Fruit fly (Drosophila melanogaster): Measurements from ENCODE around the gene CG43965.

The CG43965 gene

dm6 chr3L:8683773-8684172 lies 41.8 kb downstream of the CG43965 start (continued):
- TF ChIP-seq HLH3B (GFP tag; IDR thresholded peaks at IDR 0.05) (peak; percentile 49; the same call in 1 of the 2 replicates), Fer3 (tag; optimal IDR thresholded peaks at IDR 0.05) (peak; percentile 8), CG1529 (GFP tag; optimal IDR thresholded peaks at IDR 0.05) (peak; percentile 40), CG6689 (GFP tag; IDR thresholded peaks at IDR 0.05) (peak; percentile 27; the same call in 1 of the 2 replicates), Aef1 (GFP tag; IDR thresholded peaks at IDR 0.05) (no peak), Hey (tag; optimal IDR thresholded peaks at IDR 0.05) (peak; percentile 33)

dm6 chr3L:8682551-8683375 lies 42.8 kb downstream of the CG43965 start:
- TF ChIP-seq C15 (GFP tag; IDR thresholded peaks at IDR 0.05) (no peak), Sin3A (optimal IDR thresholded peaks at IDR 0.05) (no peak), CG3281 (GFP tag; optimal IDR thresholded peaks at IDR 0.05) (peak; percentile 4), sd (tag; optimal IDR thresholded peaks at IDR 0.05) (peak; percentile 52), lmd (GFP tag; IDR thresholded peaks at IDR 0.05) (peak; percentile 17; the same call in 1 of the 2 replicates), br (optimal IDR thresholded peaks at IDR 0.05) (no peak), sima (GFP tag; optimal IDR thresholded peaks at IDR 0.05) (no peak), vvl (GFP tag; IDR thresholded peaks at IDR 0.05) (peak; percentile 16), shn (GFP tag; optimal IDR thresholded peaks at IDR 0.05) (no peak), E2f1 (GFP tag; IDR thresholded peaks at IDR 0.05) (peak; percentile 29; the same call in 1 of the 2 replicates), Deaf1 (tag; optimal IDR thresholded peaks at IDR 0.05) (peak; percentile 20), Xrp1 (GFP tag; IDR thresholded peaks at IDR 0.05) (peak; percentile 25; the same call in 1 of the 2 replicates), chif (GFP tag; optimal IDR thresholded peaks at IDR 0.05) (no peak), Scr (GFP tag; IDR thresholded peaks at IDR 0.05; ENCODE audit: partially characterized antibody) (no peak), HmgD (GFP tag; optimal IDR thresholded peaks at IDR 0.05) (no peak), CG10979 (tag; optimal IDR thresholded peaks at IDR 0.05) (peak; percentile 22), Dip2 (GFP tag; IDR thresholded peaks at IDR 0.05) (no peak), CG6765 (GFP tag; optimal IDR thresholded peaks at IDR 0.05) (no peak), Asciz (GFP tag; optimal IDR thresholded peaks at IDR 0.05) (no peak), croc (GFP tag; conservative IDR thresholded peaks at IDR 0.05) (no peak), Hey (tag; optimal IDR thresholded peaks at IDR 0.05) (peak; percentile 72), Ets65A (GFP tag) (peak; percentile 50), peb (GFP tag; IDR thresholded peaks at IDR 0.05) (no peak), CG3847 (GFP tag; IDR thresholded peaks at IDR 0.05) (no peak), CG32772 (GFP tag; IDR thresholded peaks at IDR 0.05) (no peak), CG16863 (GFP tag; optimal IDR thresholded peaks at IDR 0.05) (no peak), cg (GFP tag; optimal IDR thresholded peaks at IDR 0.05) (no peak), oc (tag; optimal IDR thresholded peaks at IDR 0.05) (no peak), H15 (GFP tag; IDR thresholded peaks at IDR 0.05) (no peak), dmrt11E (tag; optimal IDR thresholded peaks at IDR 0.05) (no peak), CG8924 (tag; optimal IDR thresholded peaks at IDR 0.05) (no peak), CG12219 (GFP tag; optimal IDR thresholded peaks at IDR 0.05) (no peak), tio (GFP tag; optimal IDR thresholded peaks at IDR 0.05) (no peak), nerfin-1 (tag; optimal IDR thresholded peaks at IDR 0.05) (no peak), Bteb2 (GFP tag; optimal IDR thresholded peaks at IDR 0.05) (no peak), btn (GFP tag; optimal IDR thresholded peaks at IDR 0.05) (no peak), Trl (optimal IDR thresholded peaks at IDR 0.05) (no peak), Trl (GFP tag; optimal IDR thresholded peaks at IDR 0.05) (no peak), CG5180 (GFP tag; optimal IDR thresholded peaks at IDR 0.05) (no peak), tup (GFP tag; optimal IDR thresholded peaks at IDR 0.05) (no peak), Dip3 (GFP tag; optimal IDR thresholded peaks at IDR 0.05) (no peak), CG2129 (GFP tag; IDR thresholded peaks at IDR 0.05; ENCODE audit: partially characterized antibody) (no peak), NFAT (GFP tag; IDR thresholded peaks at IDR 0.05) (peak; percentile 19; the same call in 1 of the 2 replicates), CG30431 (GFP tag; optimal IDR thresholded peaks at IDR 0.05) (no peak), toy (GFP tag; IDR thresholded peaks at IDR 0.05) (no peak)
